Worm (Caenorhabditis elegans) whole organism, young adult: Measurements from ENCODE around the gene Y53C12A.11.

Source experiments
- B0019.2 ChIP-seq: fragments of 200-800 bp; sonication (Bioruptor generic); conservative IDR thresholded peaks from 2 replicates; pipeline ENCODE4 v1.3.6; 2022; ENCODE audit warnings: missing genetic modification reagents, missing genetic modification characterization, missing compliant biosample characterization
- D2030.7 ChIP-seq: fragments of 200-800 bp; sonication (Bioruptor generic); IDR thresholded peaks from 2 replicates; pipeline ENCODE4 v1.3.6; 2022; ENCODE audit warnings: missing genetic modification reagents, missing genetic modification characterization, missing compliant biosample characterization
- F10E7.11 ChIP-seq: sonication (generic microtip); optimal IDR thresholded peaks from 2 replicates; lab custom pipeline; 2017; ENCODE audit warnings: mild to moderate bottlenecking, missing genetic modification characterization, moderate library complexity, missing compliant biosample characterization
- F23B12.7 ChIP-seq: sonication (generic microtip); optimal IDR thresholded peaks from 2 replicates; lab custom pipeline; 2017; ENCODE audit warnings: missing genetic modification characterization, mild to moderate bottlenecking, missing compliant biosample characterization, antibody characterized with exemption, moderate library complexity; ENCODE audit not compliant: insufficient read depth
- F33H1.4 ChIP-seq: fragments of 200-800 bp; sonication (Bioruptor generic); IDR thresholded peaks from 2 replicates; pipeline ENCODE4 v1.3.6; 2022; ENCODE audit warnings: missing genetic modification reagents, missing genetic modification characterization, missing compliant biosample characterization
- K12H6.12 ChIP-seq: fragments of 200-800 bp; sonication (Bioruptor generic); optimal IDR thresholded peaks from 2 replicates; lab custom pipeline; 2018; ENCODE audit warnings: mild to moderate bottlenecking, missing genetic modification characterization, missing compliant biosample characterization
- T26A5.8 ChIP-seq: sonication (generic microtip); optimal IDR thresholded peaks from 2 replicates; lab custom pipeline; 2016; ENCODE audit warnings: missing genetic modification characterization, missing compliant biosample characterization
- Y56A3A.18 ChIP-seq: fragments of 200-800 bp; sonication (Bioruptor generic); IDR thresholded peaks from 2 replicates; pipeline ENCODE4 v1.3.6; 2022; ENCODE audit warnings: missing genetic modification reagents, missing genetic modification characterization, missing compliant biosample characterization
- akir-1 ChIP-seq: fragments of 200-800 bp; sonication (Bioruptor generic); optimal IDR thresholded peaks from 2 replicates; lab custom pipeline; 2018; ENCODE audit warnings: mild to moderate bottlenecking, missing genetic modification characterization, moderate library complexity, missing compliant biosample characterization
- ama-1 ChIP-seq, 3 experiments: fragments of 150-350 bp in 1 of 3; sonication (generic microtip) in 2 of 3; optimal IDR thresholded peaks; 2 replicates each; lab custom pipeline; 2014 to 2018; ENCODE audit warnings: missing biosample characterization in 2 of 3, missing genetic modification characterization in 2 of 3, missing genetic modification reagents in 2 of 3
- atf-7 ChIP-seq: sonication (generic microtip); optimal IDR thresholded peaks from 2 replicates; lab custom pipeline; 2017; ENCODE audit warnings: mild to moderate bottlenecking, missing genetic modification characterization, missing compliant biosample characterization
- attf-3 ChIP-seq: fragments of 200-800 bp; sonication (Bioruptor generic); conservative IDR thresholded peaks from 2 replicates; pipeline ENCODE4 v1.3.6; 2022; ENCODE audit warnings: missing genetic modification reagents, missing genetic modification characterization, missing compliant biosample characterization
- bed-1 ChIP-seq: fragments of 200-800 bp; sonication (Bioruptor generic); IDR thresholded peaks from 2 replicates; pipeline ENCODE4 v1.3.6; 2022; ENCODE audit warnings: missing genetic modification reagents, missing genetic modification characterization, missing compliant biosample characterization
- cebp-1 ChIP-seq, 2 experiments: fragments of 200-800 bp in 1 of 2; sonication (Bioruptor generic) in 1 of 2; sonication (generic microtip) in 1 of 2; IDR thresholded peaks in 1 of 2; optimal IDR thresholded peaks in 1 of 2; 2 replicates each; pipeline versions ENCODE4 v1.3.6 to Lab custom; 2017 to 2022; ENCODE audit warnings: missing compliant biosample characterization in 2 of 2, missing genetic modification characterization in 2 of 2, mild to moderate bottlenecking in 1 of 2, missing genetic modification reagents in 1 of 2, moderate library complexity in 1 of 2
- ceh-100 ChIP-seq: fragments of 200-800 bp; sonication (Bioruptor generic); IDR thresholded peaks from 2 replicates; pipeline ENCODE4 v1.3.6; 2022; ENCODE audit warnings: missing genetic modification reagents, missing genetic modification characterization, missing compliant biosample characterization
- ceh-27 ChIP-seq: fragments of 200-800 bp; sonication (Bioruptor generic); optimal IDR thresholded peaks from 2 replicates; lab custom pipeline; 2018; ENCODE audit warnings: mild to moderate bottlenecking, missing genetic modification characterization, moderate library complexity, missing compliant biosample characterization
- chd-7 ChIP-seq: sonication (generic microtip); optimal IDR thresholded peaks from 2 replicates; lab custom pipeline; 2016; ENCODE audit warnings: mild to moderate bottlenecking, missing genetic modification characterization, moderate library complexity, missing compliant biosample characterization
- dox-1 ChIP-seq: fragments of 200-800 bp; sonication (Bioruptor generic); IDR thresholded peaks from 2 replicates; pipeline ENCODE4 v1.3.6; 2022; ENCODE audit warnings: missing genetic modification reagents, missing genetic modification characterization, missing compliant biosample characterization
- dpff-1 ChIP-seq: sonication (generic microtip); optimal IDR thresholded peaks from 2 replicates; lab custom pipeline; 2017; ENCODE audit warnings: mild to moderate bottlenecking, missing genetic modification characterization, missing compliant biosample characterization
- him-1 ChIP-seq: sonication (generic microtip); optimal IDR thresholded peaks from 2 replicates; lab custom pipeline; 2016; ENCODE audit warnings: missing genotype, missing genetic modification reagents, missing genetic modification characterization, missing compliant biosample characterization
- hsf-1 ChIP-seq: fragments of 200-800 bp; sonication (Bioruptor generic); IDR thresholded peaks from 2 replicates; pipeline ENCODE4 v1.3.6; 2022; ENCODE audit warnings: missing genetic modification reagents, missing genetic modification characterization, missing compliant biosample characterization
- lag-1 ChIP-seq: fragments of 200-800 bp; sonication (Bioruptor generic); IDR thresholded peaks from 2 replicates; pipeline ENCODE4 v1.3.6; 2022; ENCODE audit warnings: missing genetic modification reagents, missing genetic modification characterization, missing compliant biosample characterization
- let-607 ChIP-seq, 2 experiments: fragments of 200-800 bp in 1 of 2; sonication (Bioruptor generic) in 1 of 2; sonication (generic microtip) in 1 of 2; optimal IDR thresholded peaks; 2 replicates each; lab custom pipeline; 2016 to 2018; ENCODE audit warnings: mild to moderate bottlenecking in 2 of 2, missing compliant biosample characterization in 2 of 2, missing genetic modification characterization in 2 of 2, moderate library complexity in 2 of 2, missing genotype in 1 of 2
- lin-35 ChIP-seq, 3 experiments: fragments of 150-350 bp in 2 of 3; sonication (generic microtip) in 1 of 3; optimal IDR thresholded peaks; 2 replicates each; lab custom pipeline; 2014 to 2018; ENCODE audit warnings: missing biosample characterization in 3 of 3, missing genetic modification characterization in 3 of 3, missing genetic modification reagents in 3 of 3
- lsl-1 ChIP-seq: fragments of 200-800 bp; sonication (Bioruptor generic); optimal IDR thresholded peaks from 2 replicates; lab custom pipeline; 2018; ENCODE audit warnings: mild to moderate bottlenecking, missing genetic modification characterization, moderate library complexity, missing compliant biosample characterization
- madf-10 ChIP-seq: sonication (generic microtip); optimal IDR thresholded peaks from 2 replicates; lab custom pipeline; 2016; ENCODE audit warnings: mild to moderate bottlenecking, missing genetic modification characterization, missing compliant biosample characterization
- madf-6 ChIP-seq: fragments of 200-800 bp; sonication (Bioruptor generic); IDR thresholded peaks from 2 replicates; pipeline ENCODE4 v1.3.6; 2022; ENCODE audit warnings: missing genetic modification reagents, missing genetic modification characterization, missing compliant biosample characterization
- mes-4 ChIP-seq: sonication (generic microtip); optimal IDR thresholded peaks from 2 replicates; lab custom pipeline; 2016; ENCODE audit warnings: missing genotype, missing genetic modification characterization, missing compliant biosample characterization
- mxl-1 ChIP-seq: sonication (generic microtip); optimal IDR thresholded peaks from 2 replicates; lab custom pipeline; 2016; ENCODE audit warnings: missing genetic modification characterization, missing compliant biosample characterization
- nfyb-1 ChIP-seq: fragments of 200-800 bp; sonication (Bioruptor generic); IDR thresholded peaks from 2 replicates; pipeline ENCODE4 v1.3.6; 2022; ENCODE audit warnings: missing genetic modification reagents, missing genetic modification characterization, missing compliant biosample characterization
- nhr-120 ChIP-seq: fragments of 200-800 bp; sonication (Bioruptor generic); IDR thresholded peaks from 2 replicates; pipeline ENCODE4 v1.3.6; 2022; ENCODE audit warnings: missing genetic modification characterization, missing compliant biosample characterization
- nhr-179 ChIP-seq: sonication (generic microtip); optimal IDR thresholded peaks from 2 replicates; lab custom pipeline; 2016; ENCODE audit warnings: mild to moderate bottlenecking, missing genetic modification characterization, missing compliant biosample characterization
- nhr-80 ChIP-seq: sonication (generic microtip); optimal IDR thresholded peaks from 2 replicates; lab custom pipeline; 2016; ENCODE audit warnings: missing genetic modification characterization, missing compliant biosample characterization
- nhr-90 ChIP-seq: sonication (generic microtip); optimal IDR thresholded peaks from 2 replicates; lab custom pipeline; 2016; ENCODE audit warnings: missing genotype, mild to moderate bottlenecking, missing genetic modification characterization, missing compliant biosample characterization
- pbrm-1 ChIP-seq: fragments of 200-800 bp; sonication (Bioruptor generic); IDR thresholded peaks from 2 replicates; pipeline ENCODE4 v1.3.6; 2022; ENCODE audit warnings: missing genetic modification reagents, missing genetic modification characterization, missing compliant biosample characterization
- rcor-1 ChIP-seq: fragments of 200-800 bp; sonication (Bioruptor generic); IDR thresholded peaks from 2 replicates; pipeline ENCODE4 v1.3.6; 2022; ENCODE audit warnings: missing genetic modification reagents, missing genetic modification characterization, missing compliant biosample characterization
- repo-1 ChIP-seq: sonication (generic microtip); optimal IDR thresholded peaks from 2 replicates; lab custom pipeline; 2017; ENCODE audit warnings: mild to moderate bottlenecking, missing genetic modification characterization, missing compliant biosample characterization
- snpc-1.1 ChIP-seq: sonication (generic microtip); optimal IDR thresholded peaks from 2 replicates; lab custom pipeline; 2017; ENCODE audit warnings: missing genetic modification characterization, mild to moderate bottlenecking, missing compliant biosample characterization, antibody characterized with exemption, moderate library complexity, missing genotype, missing genetic modification reagents; ENCODE audit not compliant: insufficient read depth
- snpc-1.3 ChIP-seq: sonication (generic microtip); optimal IDR thresholded peaks from 2 replicates; lab custom pipeline; 2017; ENCODE audit warnings: missing genetic modification characterization, mild to moderate bottlenecking, missing compliant biosample characterization, antibody characterized with exemption, moderate library complexity, missing genotype, missing genetic modification reagents; ENCODE audit not compliant: insufficient read depth
- tbp1 ChIP-seq: fragments of 200-800 bp; sonication (Bioruptor generic); optimal IDR thresholded peaks from 2 replicates; lab custom pipeline; 2018; ENCODE audit warnings: mild to moderate bottlenecking, missing genetic modification characterization, missing compliant biosample characterization
- tlf-1 ChIP-seq: fragments of 200-800 bp; sonication (Bioruptor generic); optimal IDR thresholded peaks from 2 replicates; lab custom pipeline; 2018; ENCODE audit warnings: mild to moderate bottlenecking, missing genetic modification characterization, missing compliant biosample characterization
- unc-62 ChIP-seq: fragments of 150-350 bp; optimal IDR thresholded peaks from 2 replicates; lab custom pipeline; 2014; ENCODE audit warnings: missing biosample characterization, missing genetic modification reagents, missing genetic modification characterization
- zim-3 ChIP-seq: sonication (generic microtip); optimal IDR thresholded peaks from 2 replicates; lab custom pipeline; 2017; ENCODE audit warnings: mild to moderate bottlenecking, missing genetic modification characterization, moderate library complexity, missing compliant biosample characterization
- ztf-28 ChIP-seq: fragments of 200-800 bp; sonication (Bioruptor generic); IDR thresholded peaks from 2 replicates; pipeline ENCODE4 v1.3.6; 2022; ENCODE audit warnings: missing genetic modification reagents, missing genetic modification characterization, missing compliant biosample characterization
- ztf-6 ChIP-seq: fragments of 200-800 bp; sonication (Bioruptor generic); IDR thresholded peaks from 2 replicates; pipeline ENCODE4 v1.3.6; 2022; ENCODE audit warnings: missing genetic modification reagents, missing genetic modification characterization, missing compliant biosample characterization

Gene Y53C12A.11

ce11 chrII:9746069-9746468, 27.6 kb upstream of the Y53C12A.11 start, which contains the start of the genes Y53C12B.1 and nos-3 (continued):
- TF ChIP-seq let-607 (tag; optimal IDR thresholded peaks at IDR 0.05; lab: Kevin White, UChicago) (no peak), ceh-27 (peak; percentile 41), snpc-1.3 (peak; percentile 65), cebp-1 (GFP tag; IDR thresholded peaks at IDR 0.05; lab: Robert Waterston, UW) (no peak), cebp-1 (tag; optimal IDR thresholded peaks at IDR 0.05; lab: Kevin White, UChicago) (peak; percentile 39), him-1 (no peak), lsl-1 (peak; percentile 90), dox-1 (GFP tag; lab: Robert Waterston, UW) (peak; percentile 59; the same call in 1 of the 2 replicates), nhr-90 (no peak), F33H1.4 (peak; percentile 96), K12H6.12 (tag; lab: Kevin White, UChicago) (peak; percentile 19), akir-1 (GFP tag; lab: Kevin White, UChicago) (no peak), lag-1 (GFP tag; lab: Robert Waterston, UW) (no peak), ztf-6 (GFP tag; lab: Robert Waterston, UW) (no peak), tbp1 (peak; percentile 46), hsf-1 (GFP tag; lab: Robert Waterston, UW) (no peak), B0019.2 (peak; percentile 87), ztf-28 (GFP tag; lab: Robert Waterston, UW) (no peak), madf-6 (GFP tag; lab: Robert Waterston, UW) (peak; percentile 85), F23B12.7 (peak; percentile 25), lin-35 (GFP tag; optimal IDR thresholded peaks at IDR 0.05; lab: Kevin White, UChicago) (peak in 2 of 3 experiments; percentile 2 to 51), F10E7.11 (tag; lab: Kevin White, UChicago) (no peak), ama-1 (optimal IDR thresholded peaks at IDR 0.05; lab: Kevin White, UChicago) (no peak), ama-1 (GFP tag; optimal IDR thresholded peaks at IDR 0.05; lab: Kevin White, UChicago) (no peak), pbrm-1 (GFP tag; lab: Robert Waterston, UW) (peak; percentile 66), rcor-1 (GFP tag; lab: Robert Waterston, UW) (peak; percentile 59)

- TF ChIP-seq T26A5.8 (no peak), bed-1 (GFP tag; lab: Robert Waterston, UW) (no peak), ama-1 (optimal IDR thresholded peaks at IDR 0.05; lab: Kevin White, UChicago) (no peak), ama-1 (GFP tag; optimal IDR thresholded peaks at IDR 0.05; lab: Kevin White, UChicago) (peak in 1 of 2 experiments; percentile 14), atf-7 (tag; lab: Kevin White, UChicago) (no peak), tlf-1 (GFP tag; lab: Kevin White, UChicago) (no peak), nhr-120 (GFP tag; lab: Robert Waterston, UW) (no peak), repo-1 (tag; lab: Kevin White, UChicago) (no peak), mxl-1 (tag; lab: Kevin White, UChicago) (no peak), let-607 (tag; optimal IDR thresholded peaks at IDR 0.05; lab: Kevin White, UChicago) (no peak), ceh-100 (GFP tag; lab: Robert Waterston, UW) (no peak), B0019.2 (no peak), zim-3 (tag; lab: Kevin White, UChicago) (no peak), madf-6 (GFP tag; lab: Robert Waterston, UW) (peak; percentile 41; the same call in 1 of the 2 replicates), D2030.7 (GFP tag; lab: Robert Waterston, UW) (no peak)
Observed at ce11 chrII:9742784-9743183, 24.3 kb upstream of the Y53C12A.11 start, which contains the start of gene pno-1. Gene pno-1, minus strand, starts transcription at chrII:9742884.

ce11 chrII:9741400-9741799, 22.9 kb upstream of the Y53C12A.11 start:
- TF ChIP-seq atf-7 (tag; lab: Kevin White, UChicago) (peak; percentile 22), attf-3 (GFP tag; lab: Robert Waterston, UW) (no peak), nfyb-1 (GFP tag; lab: Robert Waterston, UW) (peak; percentile 28; the same call in 1 of the 2 replicates), dpff-1 (tag; lab: Kevin White, UChicago) (no peak), unc-62 (GFP tag; lab: Kevin White, UChicago) (peak; percentile 97), mes-4 (tag; lab: Kevin White, UChicago) (no peak), nhr-80 (peak; percentile 63), chd-7 (tag; lab: Kevin White, UChicago) (no peak), snpc-1.1 (tag; lab: Kevin White, UChicago) (no peak), rcor-1 (GFP tag; lab: Robert Waterston, UW) (no peak), Y56A3A.18 (GFP tag; lab: Robert Waterston, UW) (no peak), madf-10 (peak; percentile 2), nhr-179 (no peak)
